Worm (Caenorhabditis elegans): ENCODE data around the gene clec-254.

DNA sequence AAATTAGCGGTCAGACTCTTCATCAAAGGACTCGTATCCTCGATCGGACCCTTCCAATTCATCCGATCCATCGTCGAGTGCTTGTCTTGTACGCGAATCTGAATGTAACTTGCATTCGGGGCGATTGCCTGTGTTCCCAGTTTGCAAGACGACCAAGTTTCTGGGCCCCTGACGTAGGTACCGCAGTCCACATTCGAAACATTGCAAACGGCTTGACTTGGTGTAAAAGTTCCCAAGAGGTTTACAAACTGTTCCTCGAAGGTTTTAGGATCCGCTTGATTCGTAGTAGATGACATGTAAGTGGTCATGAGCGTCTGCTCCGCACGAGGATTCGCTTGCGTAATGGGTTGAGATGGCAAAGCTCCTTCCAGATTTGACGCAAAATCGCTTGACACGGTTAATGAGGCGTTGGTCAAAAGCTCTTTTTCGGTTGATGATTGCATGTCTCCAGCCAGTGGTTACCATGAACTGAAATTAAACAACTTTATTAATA is 22.1 kb upstream of the clec-254 start, which contains the start of gene Y17D7B.4:
- TF ChIP-seq zag-1 (tag; optimal IDR thresholded peaks at IDR 0.05) (no peak), nhr-237 (tag; optimal IDR thresholded peaks at IDR 0.05) (no peak), unc-62 (GFP tag; optimal IDR thresholded peaks at IDR 0.05) (no peak), nhr-77 (tag; optimal IDR thresholded peaks at IDR 0.05) (no peak), egl-27 (tag; optimal IDR thresholded peaks at IDR 0.05) (no peak), nhr-12 (tag; optimal IDR thresholded peaks at IDR 0.05) (no peak), ZK546.5 (tag; optimal IDR thresholded peaks at IDR 0.05) (no peak), lin-13 (GFP tag; optimal IDR thresholded peaks at IDR 0.05) (no peak), ama-1 (optimal IDR thresholded peaks at IDR 0.05) (no peak)

Data from whole organism, L2 larva.